Worm (Caenorhabditis elegans) whole organism, L2 larva: ENCODE measurements around the gene T16H12.9.

Source experiments
- C34F6.9 ChIP-seq: fragments of 150-350 bp; optimal IDR thresholded peaks from 2 replicates; lab custom pipeline; 2014; ENCODE audit warnings: missing biosample characterization, missing genetic modification characterization
- F13H6.1 ChIP-seq: sonication (generic microtip); optimal IDR thresholded peaks from 2 replicates; lab custom pipeline; 2016; ENCODE audit warnings: missing genetic modification characterization, missing compliant biosample characterization
- R02D3.7 ChIP-seq: fragments of 150-350 bp; optimal IDR thresholded peaks from 2 replicates; lab custom pipeline; 2014; ENCODE audit warnings: missing biosample characterization, missing genetic modification characterization
- Y55F3AM.14 ChIP-seq: fragments of 200-800 bp; sonication (Bioruptor generic); optimal IDR thresholded peaks from 2 replicates; lab custom pipeline; 2018; ENCODE audit warnings: mild to moderate bottlenecking, missing genetic modification characterization, missing compliant biosample characterization
- ZK546.5 ChIP-seq: sonication (generic microtip); optimal IDR thresholded peaks from 2 replicates; lab custom pipeline; 2017; ENCODE audit warnings: missing biosample characterization, missing genetic modification characterization
- alr-1 ChIP-seq: fragments of 150-350 bp; optimal IDR thresholded peaks from 2 replicates; lab custom pipeline; 2014; ENCODE audit warnings: missing biosample characterization, missing genetic modification characterization
- aly-2 ChIP-seq: fragments of 150-350 bp; optimal IDR thresholded peaks from 2 replicates; lab custom pipeline; 2014; ENCODE audit warnings: missing biosample characterization, missing genetic modification characterization
- ama-1 ChIP-seq: fragments of 150-350 bp; optimal IDR thresholded peaks from 2 replicates; lab custom pipeline; 2018; ENCODE audit warnings: inconsistent platforms
- blmp-1 ChIP-seq: sonication (generic microtip); optimal IDR thresholded peaks from 2 replicates; lab custom pipeline; 2017; ENCODE audit warnings: missing genetic modification characterization, mild to moderate bottlenecking, missing compliant biosample characterization, antibody characterized with exemption, moderate library complexity; ENCODE audit not compliant: insufficient read depth
- ceh-16 ChIP-seq: fragments of 150-350 bp; optimal IDR thresholded peaks from 2 replicates; lab custom pipeline; 2014; ENCODE audit warnings: missing biosample characterization, missing genetic modification characterization
- ceh-82 ChIP-seq: fragments of 150-350 bp; optimal IDR thresholded peaks from 2 replicates; lab custom pipeline; 2014; ENCODE audit warnings: missing biosample characterization, missing genetic modification characterization
- crh-2 ChIP-seq: sonication (generic microtip); optimal IDR thresholded peaks from 2 replicates; lab custom pipeline; 2017; ENCODE audit warnings: missing biosample characterization, missing genetic modification characterization
- dmd-4 ChIP-seq: sonication (generic microtip); optimal IDR thresholded peaks from 2 replicates; lab custom pipeline; 2017; ENCODE audit warnings: missing biosample characterization, missing genetic modification characterization
- egl-27 ChIP-seq: sonication (generic microtip); optimal IDR thresholded peaks from 3 replicates; lab custom pipeline; 2017; ENCODE audit warnings: missing biosample characterization, missing genetic modification reagents, missing genetic modification characterization
- elt-1 ChIP-seq: fragments of 150-350 bp; optimal IDR thresholded peaks from 2 replicates; lab custom pipeline; 2014; ENCODE audit warnings: missing biosample characterization, missing genetic modification characterization
- elt-3 ChIP-seq: sonication (generic microtip); optimal IDR thresholded peaks from 2 replicates; lab custom pipeline; 2017; ENCODE audit warnings: missing biosample characterization, missing genetic modification characterization
- fos-1 ChIP-seq: fragments of 150-350 bp; optimal IDR thresholded peaks from 2 replicates; lab custom pipeline; 2014; ENCODE audit warnings: missing biosample characterization, missing genetic modification characterization
- gmeb-1 ChIP-seq: fragments of 150-350 bp; optimal IDR thresholded peaks from 2 replicates; lab custom pipeline; 2014; ENCODE audit warnings: missing biosample characterization, missing genetic modification characterization
- lin-11 ChIP-seq: fragments of 150-350 bp; sonication (generic microtip); optimal IDR thresholded peaks from 2 replicates; lab custom pipeline; 2014; ENCODE audit warnings: missing biosample characterization, missing genetic modification characterization, inconsistent platforms, mixed read lengths
- lin-13 ChIP-seq: fragments of 150-350 bp; optimal IDR thresholded peaks from 2 replicates; lab custom pipeline; 2014; ENCODE audit warnings: missing biosample characterization, missing genetic modification reagents, missing genetic modification characterization
- lin-39 ChIP-seq: fragments of 150-350 bp; optimal IDR thresholded peaks from 2 replicates; lab custom pipeline; 2014; ENCODE audit warnings: missing biosample characterization, missing genetic modification reagents, missing genetic modification characterization
- lsy-2 ChIP-seq, 2 experiments: fragments of 150-350 bp in 1 of 2; sonication (generic microtip) in 1 of 2; optimal IDR thresholded peaks; 2 replicates each; lab custom pipeline; 2014 to 2017; ENCODE audit warnings: missing biosample characterization in 2 of 2, missing genetic modification characterization in 2 of 2
- mab-5 ChIP-seq: fragments of 150-350 bp; optimal IDR thresholded peaks from 2 replicates; lab custom pipeline; 2014; ENCODE audit warnings: missing biosample characterization, missing genetic modification characterization
- mbf-1 ChIP-seq: sonication (generic microtip); optimal IDR thresholded peaks from 2 replicates; lab custom pipeline; 2017; ENCODE audit warnings: missing biosample characterization, missing genetic modification characterization
- mdl-1 ChIP-seq, 2 experiments: fragments of 150-350 bp in 1 of 2; sonication (generic microtip) in 1 of 2; optimal IDR thresholded peaks; 2 replicates each; lab custom pipeline; 2017; ENCODE audit warnings: missing biosample characterization in 2 of 2, missing genetic modification characterization in 2 of 2
- nhr-10 ChIP-seq: sonication (generic microtip); optimal IDR thresholded peaks from 2 replicates; lab custom pipeline; 2017; ENCODE audit warnings: missing biosample characterization, missing genetic modification characterization
- nhr-11 ChIP-seq: fragments of 150-350 bp; optimal IDR thresholded peaks from 2 replicates; lab custom pipeline; 2014; ENCODE audit warnings: missing biosample characterization, missing genetic modification characterization
- nhr-12 ChIP-seq: fragments of 150-350 bp; optimal IDR thresholded peaks from 2 replicates; lab custom pipeline; 2014; ENCODE audit warnings: missing biosample characterization, missing genetic modification characterization
- nhr-129 ChIP-seq: fragments of 150-350 bp; optimal IDR thresholded peaks from 2 replicates; lab custom pipeline; 2014; ENCODE audit warnings: missing biosample characterization, missing genetic modification characterization
- nhr-21 ChIP-seq: fragments of 150-350 bp; optimal IDR thresholded peaks from 2 replicates; lab custom pipeline; 2014; ENCODE audit warnings: missing biosample characterization, missing genetic modification characterization
- nhr-23 ChIP-seq: fragments of 150-350 bp; optimal IDR thresholded peaks from 2 replicates; lab custom pipeline; 2014; ENCODE audit warnings: missing biosample characterization, missing genetic modification reagents, missing genetic modification characterization
- nhr-237 ChIP-seq: fragments of 150-350 bp; optimal IDR thresholded peaks from 2 replicates; lab custom pipeline; 2014; ENCODE audit warnings: missing biosample characterization, missing genetic modification characterization
- nhr-25 ChIP-seq: fragments of 150-350 bp; sonication (generic microtip); optimal IDR thresholded peaks from 3 replicates; lab custom pipeline; 2014; ENCODE audit warnings: missing biosample characterization, missing genetic modification characterization
- nhr-6 ChIP-seq: fragments of 150-350 bp; optimal IDR thresholded peaks from 2 replicates; lab custom pipeline; 2014; ENCODE audit warnings: missing biosample characterization, missing genetic modification characterization
- nhr-77 ChIP-seq: fragments of 150-350 bp; optimal IDR thresholded peaks from 2 replicates; lab custom pipeline; 2014; ENCODE audit warnings: missing biosample characterization, missing genetic modification characterization
- peb-1 ChIP-seq: fragments of 150-350 bp; optimal IDR thresholded peaks from 2 replicates; lab custom pipeline; 2014; ENCODE audit warnings: missing biosample characterization, missing genetic modification characterization
- sem-4 ChIP-seq: fragments of 150-350 bp; optimal IDR thresholded peaks from 2 replicates; lab custom pipeline; 2014; ENCODE audit warnings: missing biosample characterization, missing genetic modification reagents, missing genetic modification characterization
- skn-1 ChIP-seq: sonication (generic microtip); optimal IDR thresholded peaks from 2 replicates; lab custom pipeline; 2017; ENCODE audit warnings: missing biosample characterization, missing genetic modification characterization
- sma-3 ChIP-seq: sonication (generic microtip); optimal IDR thresholded peaks from 2 replicates; lab custom pipeline; 2016; ENCODE audit warnings: missing genetic modification reagents, missing genetic modification characterization, missing compliant biosample characterization
- sma-9 ChIP-seq, 2 experiments: fragments of 150-350 bp in 1 of 2; sonication (generic microtip) in 1 of 2; optimal IDR thresholded peaks; 2 replicates each; lab custom pipeline; 2014 to 2016; ENCODE audit warnings: missing genetic modification characterization in 2 of 2, mild to moderate bottlenecking in 1 of 2, missing biosample characterization in 1 of 2, missing compliant biosample characterization in 1 of 2, missing genetic modification reagents in 1 of 2, moderate library complexity in 1 of 2
- snpc-4 ChIP-seq: fragments of 150-350 bp; optimal IDR thresholded peaks from 2 replicates; lab custom pipeline; 2014; ENCODE audit warnings: missing biosample characterization, missing genetic modification characterization
- unc-39 ChIP-seq: fragments of 150-350 bp; optimal IDR thresholded peaks from 2 replicates; lab custom pipeline; 2014; ENCODE audit warnings: missing biosample characterization, missing genetic modification characterization
- unc-55 ChIP-seq: fragments of 150-350 bp; sonication (generic microtip); optimal IDR thresholded peaks from 3 replicates; lab custom pipeline; 2014; ENCODE audit warnings: missing biosample characterization, missing genetic modification reagents, missing genetic modification characterization
- unc-62 ChIP-seq: fragments of 150-350 bp; optimal IDR thresholded peaks from 2 replicates; lab custom pipeline; 2014; ENCODE audit warnings: missing biosample characterization, missing genetic modification reagents, missing genetic modification characterization
- zag-1 ChIP-seq: fragments of 150-350 bp; optimal IDR thresholded peaks from 2 replicates; lab custom pipeline; 2014; ENCODE audit warnings: missing biosample characterization, missing genetic modification characterization
- ztf-1 ChIP-seq: fragments of 200-800 bp; sonication (Bioruptor generic); conservative IDR thresholded peaks from 2 replicates; pipeline ENCODE4 v1.3.6; 2022; ENCODE audit warnings: missing genetic modification characterization, missing compliant biosample characterization
- ztf-4 ChIP-seq: fragments of 150-350 bp; optimal IDR thresholded peaks from 2 replicates; lab custom pipeline; 2014; ENCODE audit warnings: missing biosample characterization, missing genetic modification characterization

The T16H12.9 gene

ce11 chrIII:10108995-10109394, at the start of gene T16H12.9:
TSS of gene T16H12.9 (plus strand) at chrIII:10109295.
- no peak for TF ChIP-seq unc-62 (GFP tag; lab: Kevin White, UChicago)
- TF ChIP-seq nhr-6 (tag; lab: Kevin White, UChicago): no peak
- no peak for TF ChIP-seq unc-39 (tag; lab: Kevin White, UChicago)
- TF ChIP-seq ZK546.5 (tag; lab: Kevin White, UChicago): no peak
- TF ChIP-seq lin-11 (tag; lab: Kevin White, UChicago): no peak
- no peak for TF ChIP-seq nhr-77

- TF ChIP-seq nhr-77 (no peak), sma-3 (no peak), sma-9 (GFP tag; optimal IDR thresholded peaks at IDR 0.05; lab: Kevin White, UChicago) (no peak), sma-9 (tag; optimal IDR thresholded peaks at IDR 0.05; lab: Kevin White, UChicago) (no peak), snpc-4 (no peak), nhr-11 (tag; lab: Kevin White, UChicago) (no peak), unc-62 (GFP tag; lab: Kevin White, UChicago) (no peak), lsy-2 (tag; optimal IDR thresholded peaks at IDR 0.05; lab: Kevin White, UChicago) (no peak), unc-39 (tag; lab: Kevin White, UChicago) (no peak), mab-5 (tag; lab: Kevin White, UChicago) (no peak), egl-27 (tag; lab: Kevin White, UChicago) (no peak), ztf-1 (GFP tag; lab: Robert Waterston, UW) (no peak), crh-2 (tag; lab: Kevin White, UChicago) (no peak), nhr-23 (tag; lab: Kevin White, UChicago) (no peak), mdl-1 (tag; optimal IDR thresholded peaks at IDR 0.05; lab: Kevin White, UChicago) (no peak), lin-13 (no peak), elt-1 (tag; lab: Kevin White, UChicago) (no peak)
- TF ChIP-seq, all 48 proteins: peak for 0
Measured at ce11 chrIII:10060573-10060972, 48.5 kb upstream of the T16H12.9 start, which contains the start of gene T16G12.13. TSS of gene T16G12.13 (plus strand) at chrIII:10060865.

- TF ChIP-seq C34F6.9 (tag; lab: Kevin White, UChicago) (peak; percentile 73), nhr-21 (tag; lab: Kevin White, UChicago) (no peak), sem-4 (tag; lab: Kevin White, UChicago) (no peak), unc-39 (tag; lab: Kevin White, UChicago) (no peak), nhr-11 (tag; lab: Kevin White, UChicago) (no peak), dmd-4 (tag; lab: Kevin White, UChicago) (no peak), elt-3 (tag; lab: Kevin White, UChicago) (no peak), nhr-10 (no peak), aly-2 (tag; lab: Kevin White, UChicago) (no peak), Y55F3AM.14 (no peak), ZK546.5 (tag; lab: Kevin White, UChicago) (no peak), mbf-1 (no peak), nhr-237 (no peak), nhr-12 (no peak), sma-3 (peak; percentile 63), unc-55 (peak; percentile 54), nhr-129 (no peak), sma-9 (GFP tag; optimal IDR thresholded peaks at IDR 0.05; lab: Kevin White, UChicago) (peak; percentile 68), sma-9 (tag; optimal IDR thresholded peaks at IDR 0.05; lab: Kevin White, UChicago) (no peak), ceh-82 (tag; lab: Kevin White, UChicago) (no peak), zag-1 (tag; lab: Kevin White, UChicago) (no peak), ama-1 (lab: Kevin White, UChicago) (no peak), mdl-1 (tag; optimal IDR thresholded peaks at IDR 0.05; lab: Kevin White, UChicago) (no peak), ceh-16 (tag; lab: Kevin White, UChicago) (no peak), mab-5 (tag; lab: Kevin White, UChicago) (no peak), elt-1 (tag; lab: Kevin White, UChicago) (no peak), fos-1 (peak; percentile 21), lsy-2 (tag; optimal IDR thresholded peaks at IDR 0.05; lab: Kevin White, UChicago) (peak in 1 of 2 experiments; percentile 47), ztf-4 (no peak), blmp-1 (tag; lab: Kevin White, UChicago) (no peak), egl-27 (tag; lab: Kevin White, UChicago) (no peak), R02D3.7 (tag; lab: Kevin White, UChicago) (no peak), snpc-4 (no peak), lin-11 (tag; lab: Kevin White, UChicago) (no peak), F13H6.1 (tag; lab: Kevin White, UChicago) (peak; percentile 58), nhr-23 (tag; lab: Kevin White, UChicago) (no peak), ztf-1 (GFP tag; lab: Robert Waterston, UW) (no peak), alr-1 (tag; lab: Kevin White, UChicago) (no peak), nhr-25 (tag; lab: Kevin White, UChicago) (no peak), lin-39 (tag; lab: Kevin White, UChicago) (no peak), peb-1 (no peak), skn-1 (tag; lab: Kevin White, UChicago) (no peak), lin-13 (no peak), nhr-77 (no peak), unc-62 (GFP tag; lab: Kevin White, UChicago) (no peak), nhr-6 (tag; lab: Kevin White, UChicago) (no peak), gmeb-1 (peak; percentile 51)
Measured at ce11 chrIII:10064140-10064539, 45.0 kb upstream of the T16H12.9 start, which contains the start of gene ekl-6. TSS of gene ekl-6 (plus strand) at chrIII:10064404.
